Fruit fly (Drosophila melanogaster): ENCODE results near the gene CG34124.
A peak's percentile ranks its signal among the peaks of the same experiment; 100 is the strongest.

Gene CG34124

dm6 chr2L:5004677-5005463, 46.7 kb downstream of the CG34124 start (continued):
- TF ChIP-seq CG3163 (GFP tag; optimal IDR thresholded peaks at IDR 0.05), result peak; percentile 78
- peak; percentile 83 for TF ChIP-seq Myb (GFP tag; optimal IDR thresholded peaks at IDR 0.05)
- no peak for TF ChIP-seq CG8478 (optimal IDR thresholded peaks at IDR 0.05)
- TF ChIP-seq trem (tag; optimal IDR thresholded peaks at IDR 0.05), result peak; percentile 74
- peak; percentile 96 for TF ChIP-seq bab2 (GFP tag; optimal IDR thresholded peaks at IDR 0.05)
- peak; percentile 65; the same call in 1 of the 2 replicates for TF ChIP-seq CG10321 (GFP tag; IDR thresholded peaks at IDR 0.05)
- TF ChIP-seq CG10565 (GFP tag; optimal IDR thresholded peaks at IDR 0.05), result peak; percentile 62
- TF ChIP-seq crol (GFP tag; IDR thresholded peaks at IDR 0.05), result peak; percentile 78
- peak; percentile 51 for TF ChIP-seq CG17912 (GFP tag; optimal IDR thresholded peaks at IDR 0.05)
- TF ChIP-seq bigmax (GFP tag; optimal IDR thresholded peaks at IDR 0.05), result peak; percentile 56
- TF ChIP-seq zf30C (GFP tag; optimal IDR thresholded peaks at IDR 0.05), result no peak
- peak; percentile 95 for TF ChIP-seq zfh1 (GFP tag; IDR thresholded peaks at IDR 0.05)
- TF ChIP-seq CG10209 (GFP tag; optimal IDR thresholded peaks at IDR 0.05), result peak; percentile 93
- TF ChIP-seq Atf6 (GFP tag; IDR thresholded peaks at IDR 0.05), result peak; percentile 96
- TF ChIP-seq nerfin-1 (tag; optimal IDR thresholded peaks at IDR 0.05), result peak; percentile 86
- TF ChIP-seq bbx (GFP tag; IDR thresholded peaks at IDR 0.05; ENCODE audit: partially characterized antibody), result no peak
- peak; percentile 85 for TF ChIP-seq Max (GFP tag; optimal IDR thresholded peaks at IDR 0.05)
- peak; percentile 96 for TF ChIP-seq NfI (GFP tag; optimal IDR thresholded peaks at IDR 0.05)
- TF ChIP-seq CG10267 (tag; optimal IDR thresholded peaks at IDR 0.05), result peak; percentile 85
- peak; percentile 95 for TF ChIP-seq CG13424 (tag; optimal IDR thresholded peaks at IDR 0.05)
- no peak for TF ChIP-seq Lpt (GFP tag; optimal IDR thresholded peaks at IDR 0.05)
- TF ChIP-seq tap (tag; optimal IDR thresholded peaks at IDR 0.05), result peak; percentile 92
- TF ChIP-seq slp2 (GFP tag; optimal IDR thresholded peaks at IDR 0.05), result peak; percentile 92
- peak; percentile 96 for TF ChIP-seq CG11695 (GFP tag; IDR thresholded peaks at IDR 0.05)
- TF ChIP-seq Kr (GFP tag; optimal IDR thresholded peaks at IDR 0.05), result no peak
- no peak for TF ChIP-seq Elba2 (GFP tag; optimal IDR thresholded peaks at IDR 0.05)
- peak; percentile 98 for TF ChIP-seq Rfx (GFP tag; IDR thresholded peaks at IDR 0.05)
- peak; percentile 95 for TF ChIP-seq CG11085 (GFP tag; IDR thresholded peaks at IDR 0.05)
- peak; percentile 89 for TF ChIP-seq emc (GFP tag; optimal IDR thresholded peaks at IDR 0.05)
- peak; percentile 88 for TF ChIP-seq ro (GFP tag; IDR thresholded peaks at IDR 0.05)
- peak; percentile 92 for TF ChIP-seq CG17361 (GFP tag; IDR thresholded peaks at IDR 0.05)
- no peak for TF ChIP-seq knrl (GFP tag; IDR thresholded peaks at IDR 0.05; ENCODE audit: partially characterized antibody)
- peak in 1 of 2 experiments; percentile 48 for TF ChIP-seq crp (GFP tag; optimal IDR thresholded peaks at IDR 0.05)
- peak; percentile 77 for TF ChIP-seq CG8290 (GFP tag; optimal IDR thresholded peaks at IDR 0.05)
- TF ChIP-seq CG8290 (tag; optimal IDR thresholded peaks at IDR 0.05), result peak; percentile 34 to 74
- peak; percentile 92 for TF ChIP-seq CG14050 (GFP tag; IDR thresholded peaks at IDR 0.05)
- peak; percentile 91 for TF ChIP-seq CG8388 (GFP tag; optimal IDR thresholded peaks at IDR 0.05)
- TF ChIP-seq twi (tag; optimal IDR thresholded peaks at IDR 0.05), result peak; percentile 74
- peak; percentile 91 for TF ChIP-seq Abd-B (GFP tag; optimal IDR thresholded peaks at IDR 0.05)
- peak; percentile 86 for TF ChIP-seq disco-r (GFP tag; optimal IDR thresholded peaks at IDR 0.05)
- peak; percentile 44 for TF ChIP-seq TFAM (GFP tag; optimal IDR thresholded peaks at IDR 0.05)
- TF ChIP-seq Six4 (GFP tag; optimal IDR thresholded peaks at IDR 0.05), result peak; percentile 91
- TF ChIP-seq tll (GFP tag; optimal IDR thresholded peaks at IDR 0.05), result no peak
- peak; percentile 97 for TF ChIP-seq ranshi (GFP tag; IDR thresholded peaks at IDR 0.05)
- peak; percentile 87 for TF ChIP-seq CG7357 (GFP tag; IDR thresholded peaks at IDR 0.05)
- TF ChIP-seq CG2116 (GFP tag; optimal IDR thresholded peaks at IDR 0.05), result peak; percentile 57
- TF ChIP-seq Atf-2 (GFP tag; optimal IDR thresholded peaks at IDR 0.05), result peak; percentile 90
- TF ChIP-seq CG2678 (tag; optimal IDR thresholded peaks at IDR 0.05), result peak; percentile 97
- peak; percentile 95 for TF ChIP-seq CG10366 (GFP tag; IDR thresholded peaks at IDR 0.05)
- TF ChIP-seq CG15514 (GFP tag; optimal IDR thresholded peaks at IDR 0.05), result peak; percentile 92

Data from whole organism, embryonic.